Worm (Caenorhabditis elegans) whole organism, young adult: ENCODE results near the gene zip-8.

Source experiments
- B0019.2 ChIP-seq: fragments of 200-800 bp; sonication (Bioruptor generic); conservative IDR thresholded peaks from 2 replicates; pipeline ENCODE4 v1.3.6; 2022; ENCODE audit warnings: missing genetic modification reagents, missing genetic modification characterization, missing compliant biosample characterization
- B0261.1 ChIP-seq: sonication (generic microtip); optimal IDR thresholded peaks from 2 replicates; lab custom pipeline; 2016; ENCODE audit warnings: mild to moderate bottlenecking, missing genetic modification characterization, moderate library complexity, missing compliant biosample characterization
- C17E4.6 ChIP-seq: fragments of 200-800 bp; sonication (Bioruptor generic); IDR thresholded peaks from 2 replicates; pipeline ENCODE4 v1.3.6; 2022; ENCODE audit warnings: missing genetic modification reagents, missing genetic modification characterization, missing compliant biosample characterization
- F10E7.11 ChIP-seq: sonication (generic microtip); optimal IDR thresholded peaks from 2 replicates; lab custom pipeline; 2017; ENCODE audit warnings: mild to moderate bottlenecking, missing genetic modification characterization, moderate library complexity, missing compliant biosample characterization
- F22D6.2 ChIP-seq: sonication (generic microtip); optimal IDR thresholded peaks from 2 replicates; lab custom pipeline; 2016; ENCODE audit warnings: mild to moderate bottlenecking, missing genetic modification characterization, missing compliant biosample characterization
- F52B5.7 ChIP-seq: sonication (generic microtip); optimal IDR thresholded peaks from 2 replicates; lab custom pipeline; 2016; ENCODE audit warnings: mild to moderate bottlenecking, missing genetic modification characterization, missing compliant biosample characterization
- T26A5.8 ChIP-seq: sonication (generic microtip); optimal IDR thresholded peaks from 2 replicates; lab custom pipeline; 2016; ENCODE audit warnings: missing genetic modification characterization, missing compliant biosample characterization
- Y53G8AR.9 ChIP-seq: fragments of 200-800 bp; sonication (Bioruptor generic); conservative IDR thresholded peaks from 2 replicates; pipeline ENCODE4 v1.3.6; 2022; ENCODE audit warnings: missing genetic modification reagents, missing genetic modification characterization, missing compliant biosample characterization
- Y56A3A.18 ChIP-seq: fragments of 200-800 bp; sonication (Bioruptor generic); IDR thresholded peaks from 2 replicates; pipeline ENCODE4 v1.3.6; 2022; ENCODE audit warnings: missing genetic modification reagents, missing genetic modification characterization, missing compliant biosample characterization
- Y79H2A.3 ChIP-seq: fragments of 200-800 bp; sonication (Bioruptor generic); conservative IDR thresholded peaks from 2 replicates; pipeline ENCODE4 v1.3.6; 2022; ENCODE audit warnings: missing genetic modification reagents, missing genetic modification characterization, missing compliant biosample characterization
- Y95B8A.8 ChIP-seq: fragments of 200-800 bp; sonication (Bioruptor generic); IDR thresholded peaks from 2 replicates; pipeline ENCODE4 v1.3.6; 2022; ENCODE audit warnings: missing genetic modification reagents, missing genetic modification characterization, missing compliant biosample characterization
- ZK185.1 ChIP-seq: sonication (generic microtip); optimal IDR thresholded peaks from 2 replicates; lab custom pipeline; 2016; ENCODE audit warnings: mild to moderate bottlenecking, missing genetic modification characterization, missing compliant biosample characterization; ENCODE audit not compliant: poor library complexity, severe bottlenecking
- akir-1 ChIP-seq: fragments of 200-800 bp; sonication (Bioruptor generic); optimal IDR thresholded peaks from 2 replicates; lab custom pipeline; 2018; ENCODE audit warnings: mild to moderate bottlenecking, missing genetic modification characterization, moderate library complexity, missing compliant biosample characterization
- atf-7 ChIP-seq: sonication (generic microtip); optimal IDR thresholded peaks from 2 replicates; lab custom pipeline; 2017; ENCODE audit warnings: mild to moderate bottlenecking, missing genetic modification characterization, missing compliant biosample characterization
- attf-6 ChIP-seq: fragments of 200-800 bp; sonication (Bioruptor generic); IDR thresholded peaks from 2 replicates; pipeline ENCODE4 v1.3.6; 2022; ENCODE audit warnings: missing genetic modification reagents, missing genetic modification characterization, missing compliant biosample characterization
- bed-2 ChIP-seq: fragments of 200-800 bp; sonication (Bioruptor generic); IDR thresholded peaks from 2 replicates; pipeline ENCODE4 v1.3.6; 2022; ENCODE audit warnings: missing genetic modification reagents, missing genetic modification characterization, missing compliant biosample characterization
- cebp-2 ChIP-seq: fragments of 200-800 bp; sonication (Bioruptor generic); IDR thresholded peaks from 2 replicates; pipeline ENCODE4 v1.3.6; 2022; ENCODE audit warnings: missing genetic modification characterization, missing compliant biosample characterization
- ceh-27 ChIP-seq: fragments of 200-800 bp; sonication (Bioruptor generic); optimal IDR thresholded peaks from 2 replicates; lab custom pipeline; 2018; ENCODE audit warnings: mild to moderate bottlenecking, missing genetic modification characterization, moderate library complexity, missing compliant biosample characterization
- ceh-40 ChIP-seq: fragments of 200-800 bp; sonication (Bioruptor generic); IDR thresholded peaks from 2 replicates; pipeline ENCODE4 v1.3.6; 2022; ENCODE audit warnings: missing genetic modification characterization, missing compliant biosample characterization
- ceh-58 ChIP-seq: fragments of 200-800 bp; sonication (Bioruptor generic); IDR thresholded peaks from 2 replicates; pipeline ENCODE4 v1.3.6; 2022; ENCODE audit warnings: missing genetic modification characterization, missing compliant biosample characterization
- dpl-1 ChIP-seq: fragments of 150-350 bp; optimal IDR thresholded peaks from 2 replicates; lab custom pipeline; 2014; ENCODE audit warnings: missing biosample characterization, missing genetic modification reagents, missing genetic modification characterization
- hlh-26 ChIP-seq: fragments of 200-800 bp; sonication (Bioruptor generic); conservative IDR thresholded peaks from 2 replicates; pipeline ENCODE4 v1.3.6; 2022; ENCODE audit warnings: missing genetic modification reagents, missing genetic modification characterization, missing compliant biosample characterization
- hmg-1.2 ChIP-seq: fragments of 200-800 bp; sonication (Bioruptor generic); IDR thresholded peaks from 2 replicates; pipeline ENCODE4 v1.3.6; 2022; ENCODE audit warnings: missing genetic modification reagents, missing genetic modification characterization, missing compliant biosample characterization
- lin-35 ChIP-seq, 3 experiments: fragments of 150-350 bp in 2 of 3; sonication (generic microtip) in 1 of 3; optimal IDR thresholded peaks; 2 replicates each; lab custom pipeline; 2014 to 2018; ENCODE audit warnings: missing biosample characterization in 3 of 3, missing genetic modification characterization in 3 of 3, missing genetic modification reagents in 3 of 3
- madf-10 ChIP-seq: sonication (generic microtip); optimal IDR thresholded peaks from 2 replicates; lab custom pipeline; 2016; ENCODE audit warnings: mild to moderate bottlenecking, missing genetic modification characterization, missing compliant biosample characterization
- madf-3 ChIP-seq: fragments of 200-800 bp; sonication (Bioruptor generic); IDR thresholded peaks from 2 replicates; pipeline ENCODE4 v1.3.6; 2022; ENCODE audit warnings: missing genetic modification reagents, missing genetic modification characterization, missing compliant biosample characterization
- mel-28 ChIP-seq: sonication (generic microtip); optimal IDR thresholded peaks from 2 replicates; lab custom pipeline; 2016; ENCODE audit warnings: borderline replicate concordance, mild to moderate bottlenecking, missing genetic modification characterization, missing compliant biosample characterization
- nfya-1 ChIP-seq: sonication (generic microtip); optimal IDR thresholded peaks from 2 replicates; lab custom pipeline; 2017; ENCODE audit warnings: antibody characterized with exemption, missing compliant biosample characterization, missing genetic modification characterization, borderline replicate concordance; ENCODE audit not compliant: insufficient read depth
- nhr-120 ChIP-seq: fragments of 200-800 bp; sonication (Bioruptor generic); IDR thresholded peaks from 2 replicates; pipeline ENCODE4 v1.3.6; 2022; ENCODE audit warnings: missing genetic modification characterization, missing compliant biosample characterization
- nhr-27 ChIP-seq: fragments of 200-800 bp; sonication (Bioruptor generic); optimal IDR thresholded peaks from 2 replicates; lab custom pipeline; 2018; ENCODE audit warnings: mild to moderate bottlenecking, missing genetic modification characterization, moderate library complexity, missing compliant biosample characterization
- nhr-90 ChIP-seq: sonication (generic microtip); optimal IDR thresholded peaks from 2 replicates; lab custom pipeline; 2016; ENCODE audit warnings: missing genotype, mild to moderate bottlenecking, missing genetic modification characterization, missing compliant biosample characterization
- rcor-1 ChIP-seq: fragments of 200-800 bp; sonication (Bioruptor generic); IDR thresholded peaks from 2 replicates; pipeline ENCODE4 v1.3.6; 2022; ENCODE audit warnings: missing genetic modification reagents, missing genetic modification characterization, missing compliant biosample characterization
- repo-1 ChIP-seq: sonication (generic microtip); optimal IDR thresholded peaks from 2 replicates; lab custom pipeline; 2017; ENCODE audit warnings: mild to moderate bottlenecking, missing genetic modification characterization, missing compliant biosample characterization
- rpc-1 ChIP-seq, 2 experiments: fragments of 150-350 bp in 1 of 2; sonication (generic microtip) in 1 of 2; optimal IDR thresholded peaks; 2 replicates each; lab custom pipeline; 2014 to 2018; ENCODE audit warnings: missing biosample characterization in 1 of 2, missing genetic modification characterization in 1 of 2, missing genetic modification reagents in 1 of 2, missing genotype in 1 of 2
- sdz-38 ChIP-seq: sonication (generic microtip); optimal IDR thresholded peaks from 2 replicates; lab custom pipeline; 2016; ENCODE audit warnings: missing genotype, missing genetic modification characterization, missing compliant biosample characterization
- sptf-2 ChIP-seq: fragments of 200-800 bp; sonication (Bioruptor generic); optimal IDR thresholded peaks from 2 replicates; lab custom pipeline; 2018; ENCODE audit warnings: mild to moderate bottlenecking, missing genetic modification characterization, missing compliant biosample characterization
- tbp1 ChIP-seq: fragments of 200-800 bp; sonication (Bioruptor generic); optimal IDR thresholded peaks from 2 replicates; lab custom pipeline; 2018; ENCODE audit warnings: mild to moderate bottlenecking, missing genetic modification characterization, missing compliant biosample characterization
- tbx-9 ChIP-seq: sonication (generic microtip); optimal IDR thresholded peaks from 2 replicates; lab custom pipeline; 2016; ENCODE audit warnings: borderline replicate concordance, missing genetic modification characterization, inconsistent platforms, missing compliant biosample characterization
- tlf-1 ChIP-seq: fragments of 200-800 bp; sonication (Bioruptor generic); optimal IDR thresholded peaks from 2 replicates; lab custom pipeline; 2018; ENCODE audit warnings: mild to moderate bottlenecking, missing genetic modification characterization, missing compliant biosample characterization
- zim-3 ChIP-seq: sonication (generic microtip); optimal IDR thresholded peaks from 2 replicates; lab custom pipeline; 2017; ENCODE audit warnings: mild to moderate bottlenecking, missing genetic modification characterization, moderate library complexity, missing compliant biosample characterization
- ztf-22 ChIP-seq: fragments of 200-800 bp; sonication (Bioruptor generic); optimal IDR thresholded peaks from 2 replicates; lab custom pipeline; 2018; ENCODE audit warnings: mild to moderate bottlenecking, missing genetic modification characterization, moderate library complexity, missing compliant biosample characterization
- ztf-25 ChIP-seq: fragments of 200-800 bp; sonication (Bioruptor generic); IDR thresholded peaks from 2 replicates; pipeline ENCODE4 v1.3.6; 2022; ENCODE audit warnings: missing genetic modification reagents, missing genetic modification characterization, missing compliant biosample characterization
- ztf-26 ChIP-seq: sonication (generic microtip); optimal IDR thresholded peaks from 2 replicates; lab custom pipeline; 2017; ENCODE audit warnings: missing genetic modification characterization, missing compliant biosample characterization
- ztf-28 ChIP-seq: fragments of 200-800 bp; sonication (Bioruptor generic); IDR thresholded peaks from 2 replicates; pipeline ENCODE4 v1.3.6; 2022; ENCODE audit warnings: missing genetic modification reagents, missing genetic modification characterization, missing compliant biosample characterization
- ztf-6 ChIP-seq: fragments of 200-800 bp; sonication (Bioruptor generic); IDR thresholded peaks from 2 replicates; pipeline ENCODE4 v1.3.6; 2022; ENCODE audit warnings: missing genetic modification reagents, missing genetic modification characterization, missing compliant biosample characterization

zip-8 gene

ce11 chrIII:6453665-6454064, 25.1 kb upstream of the zip-8 start (continued):
- TF ChIP-seq nfya-1 (no peak), rcor-1 (GFP tag; lab: Robert Waterston, UW) (peak; percentile 85), tlf-1 (GFP tag; lab: Kevin White, UChicago) (peak; percentile 36), tbx-9 (no peak), zim-3 (tag; lab: Kevin White, UChicago) (no peak), lin-35 (GFP tag; optimal IDR thresholded peaks at IDR 0.05; lab: Kevin White, UChicago) (peak in 1 of 3 experiments; percentile 86)

DNA sequence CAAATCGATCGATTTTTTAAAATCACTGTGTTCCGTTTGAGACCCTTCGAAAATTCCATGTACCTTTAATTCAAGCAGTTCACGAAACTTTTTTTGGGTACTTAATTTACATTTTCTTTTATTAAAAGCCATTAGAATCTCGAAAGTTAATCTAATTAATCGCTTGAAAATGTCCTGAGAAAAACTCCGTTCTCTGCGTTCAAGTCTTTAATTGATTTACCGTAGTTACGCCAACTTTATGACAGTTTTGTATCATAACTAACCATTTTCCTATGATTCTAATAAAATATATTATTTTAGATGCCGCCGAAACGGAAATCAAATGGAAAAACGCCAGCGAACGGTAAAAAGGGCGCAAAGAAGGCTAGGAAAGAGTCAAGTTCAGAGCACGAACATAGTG, 24.6 kb upstream of the zip-8 start, which contains the start of gene jhdm-1:
TSS of gene jhdm-1 (plus strand) at position 301 of the 400 bp plus-strand sequence.
- TF ChIP-seq hmg-1.2 (GFP tag; lab: Robert Waterston, UW) = no peak
- no peak for TF ChIP-seq ceh-27 (GFP tag; lab: Kevin White, UChicago)
- no peak for TF ChIP-seq T26A5.8
- no peak for TF ChIP-seq rpc-1 (optimal IDR thresholded peaks at IDR 0.05; lab: Kevin White, UChicago)
- no peak for TF ChIP-seq rpc-1 (tag; optimal IDR thresholded peaks at IDR 0.05; lab: Kevin White, UChicago)
- TF ChIP-seq dpl-1 (GFP tag; lab: Kevin White, UChicago) = no peak
- TF ChIP-seq B0261.1 (tag; lab: Kevin White, UChicago) = no peak
- no peak for TF ChIP-seq C17E4.6 (GFP tag; lab: Robert Waterston, UW)
- no peak for TF ChIP-seq ztf-28 (GFP tag; lab: Robert Waterston, UW)
- TF ChIP-seq bed-2 = no peak
- TF ChIP-seq Y95B8A.8 (GFP tag; lab: Robert Waterston, UW) = no peak
- no peak for TF ChIP-seq nhr-27
- no peak for TF ChIP-seq ceh-58
- TF ChIP-seq atf-7 (tag; lab: Kevin White, UChicago) = no peak
- TF ChIP-seq rcor-1 (GFP tag; lab: Robert Waterston, UW) = no peak
- TF ChIP-seq lin-35 (GFP tag; optimal IDR thresholded peaks at IDR 0.05; lab: Kevin White, UChicago) = no peak

ce11 chrIII:6459820-6460219, 18.9 kb upstream of the zip-8 start, which contains the start of gene algn-1:
algn-1 (plus strand) TSS chrIII:6460120.
- TF ChIP-seq mel-28 (tag; lab: Kevin White, UChicago) (no peak), ztf-6 (GFP tag; lab: Robert Waterston, UW) (no peak), lin-35 (GFP tag; optimal IDR thresholded peaks at IDR 0.05; lab: Kevin White, UChicago) (no peak), C17E4.6 (GFP tag; lab: Robert Waterston, UW) (no peak), sdz-38 (no peak), ztf-26 (tag; lab: Kevin White, UChicago) (no peak), ZK185.1 (tag; lab: Kevin White, UChicago) (no peak), cebp-2 (GFP tag; lab: Robert Waterston, UW) (no peak), ztf-22 (GFP tag; lab: Kevin White, UChicago) (no peak), nfya-1 (no peak), sptf-2 (no peak), akir-1 (no peak), Y79H2A.3 (no peak), tbp1 (GFP tag; lab: Kevin White, UChicago) (no peak), Y56A3A.18 (GFP tag; lab: Robert Waterston, UW) (no peak)

DNA sequence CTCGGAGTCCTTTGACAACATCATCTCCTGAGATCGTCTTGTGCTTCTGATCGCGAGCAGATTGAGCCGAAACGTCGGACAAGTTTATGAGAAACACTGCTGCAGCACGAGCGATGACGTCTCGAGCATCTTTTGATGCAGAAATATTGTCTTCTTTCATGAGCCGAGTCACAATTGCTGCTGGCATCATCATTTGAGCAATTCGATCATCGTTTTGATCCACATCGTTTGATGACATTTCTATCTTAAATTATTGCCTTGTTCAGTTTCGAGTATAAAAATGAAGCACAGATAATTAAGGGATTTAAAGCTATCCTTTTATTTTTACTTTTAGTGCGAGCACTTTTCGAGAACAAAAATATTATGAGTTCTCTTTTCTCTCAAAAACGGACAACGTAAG, 16.1 kb upstream of the zip-8 start, which contains the start of gene T26A5.8:
TSS of gene T26A5.8 (minus strand) at position 247 of the 400 bp plus-strand sequence.
- TF ChIP-seq madf-3 (GFP tag; lab: Robert Waterston, UW) (peak; percentile 74; the same call in 1 of the 2 replicates), attf-6 (peak; percentile 31; the same call in 1 of the 2 replicates), F22D6.2 (no peak), madf-10 (tag; lab: Kevin White, UChicago) (no peak), Y53G8AR.9 (peak; percentile 77), F52B5.7 (tag; lab: Kevin White, UChicago) (peak; percentile 73), ceh-40 (GFP tag; lab: Robert Waterston, UW) (no peak), nhr-120 (GFP tag; lab: Robert Waterston, UW) (0 out of 2 replicates have a peak, but pooled peaks have one; percentile 22), hlh-26 (GFP tag; lab: Robert Waterston, UW) (no peak), lin-35 (GFP tag; optimal IDR thresholded peaks at IDR 0.05; lab: Kevin White, UChicago) (no peak), repo-1 (tag; lab: Kevin White, UChicago) (peak; percentile 44), ztf-25 (GFP tag; lab: Robert Waterston, UW) (no peak), rpc-1 (optimal IDR thresholded peaks at IDR 0.05; lab: Kevin White, UChicago) (no peak), rpc-1 (tag; optimal IDR thresholded peaks at IDR 0.05; lab: Kevin White, UChicago) (no peak), B0019.2 (no peak), nhr-90 (tag; lab: Kevin White, UChicago) (peak; percentile 7), F10E7.11 (tag; lab: Kevin White, UChicago) (peak; percentile 68)
